Fruit fly (Drosophila melanogaster) whole organism, prepupa: ENCODE data around the gene Cad86C.

Experiments
- Blimp-1 ChIP-seq: fragments of 200-800 bp; sonication (Bioruptor generic); optimal IDR thresholded peaks from 3 replicates; lab custom pipeline; 2017; ENCODE audit warnings: missing biosample characterization, missing genetic modification characterization, mild to moderate bottlenecking, moderate library complexity, missing genetic modification reagents
- CG10631 ChIP-seq: fragments of 200-800 bp; sonication (Bioruptor generic); optimal IDR thresholded peaks from 2 replicates; lab custom pipeline; 2016; ENCODE audit warnings: missing biosample characterization, missing genetic modification characterization
- CG10669 ChIP-seq: fragments of 200-800 bp; sonication (Bioruptor generic); optimal IDR thresholded peaks from 3 replicates; lab custom pipeline; 2018; ENCODE audit warnings: missing biosample characterization, mild to moderate bottlenecking, missing genetic modification characterization, moderate library complexity
- CG11294 ChIP-seq: fragments of 200-800 bp; sonication (Bioruptor generic); IDR thresholded peaks from 2 replicates; pipeline ENCODE4 v1.3.6; 2022; ENCODE audit warnings: missing biosample characterization, missing genetic modification characterization
- CG11762 ChIP-seq: fragments of 200-800 bp; sonication (Bioruptor generic); optimal IDR thresholded peaks from 3 replicates; lab custom pipeline; 2016; ENCODE audit warnings: missing biosample characterization, missing genetic modification characterization; ENCODE audit not compliant: insufficient read depth
- CG11902 ChIP-seq: fragments of 200-800 bp; sonication (Bioruptor generic); optimal IDR thresholded peaks from 3 replicates; lab custom pipeline; 2016; ENCODE audit warnings: missing biosample characterization, missing genetic modification characterization
- CG15336 ChIP-seq: fragments of 200-800 bp; sonication (Bioruptor generic); IDR thresholded peaks from 2 replicates; pipeline ENCODE4 v1.3.6; 2022; ENCODE audit warnings: missing biosample characterization, missing genetic modification characterization
- CG1621 ChIP-seq: fragments of 200-800 bp; sonication (Bioruptor generic); optimal IDR thresholded peaks from 3 replicates; lab custom pipeline; 2018; ENCODE audit warnings: missing biosample characterization, mild to moderate bottlenecking, missing genetic modification characterization
- CG16779 ChIP-seq: fragments of 200-800 bp; sonication (Bioruptor generic); optimal IDR thresholded peaks from 3 replicates; lab custom pipeline; 2017; ENCODE audit warnings: missing biosample characterization, mild to moderate bottlenecking, missing genetic modification characterization
- CG3032 ChIP-seq: fragments of 200-800 bp; optimal IDR thresholded peaks from 2 replicates; lab custom pipeline; 2019; ENCODE audit warnings: missing biosample characterization, mild to moderate bottlenecking, missing genetic modification characterization, moderate library complexity
- CG31627 ChIP-seq: fragments of 200-800 bp; sonication (Bioruptor generic); optimal IDR thresholded peaks from 3 replicates; lab custom pipeline; 2016; ENCODE audit warnings: missing biosample characterization, missing genetic modification characterization
- CG3919 ChIP-seq: fragments of 200-800 bp; sonication (Bioruptor generic); optimal IDR thresholded peaks from 3 replicates; lab custom pipeline; 2016; ENCODE audit warnings: missing biosample characterization, missing genetic modification characterization
- CG4318 ChIP-seq: fragments of 200-800 bp; sonication (Bioruptor generic); optimal IDR thresholded peaks from 3 replicates; lab custom pipeline; 2017; ENCODE audit warnings: missing biosample characterization, mild to moderate bottlenecking, missing genetic modification characterization
- CG6163 ChIP-seq: fragments of 200-800 bp; sonication (Bioruptor generic); IDR thresholded peaks from 3 replicates; pipeline ENCODE4 v1.3.6; 2022; ENCODE audit warnings: missing biosample characterization, missing genetic modification characterization
- CG6276 ChIP-seq: fragments of 200-800 bp; sonication (Bioruptor generic); optimal IDR thresholded peaks from 2 replicates; lab custom pipeline; 2017; ENCODE audit warnings: missing biosample characterization, mild to moderate bottlenecking, missing genetic modification characterization
- CG6792 ChIP-seq: fragments of 200-800 bp; sonication (Bioruptor generic); optimal IDR thresholded peaks from 3 replicates; lab custom pipeline; 2016; ENCODE audit warnings: missing biosample characterization, missing genetic modification characterization
- CG6808 ChIP-seq: fragments of 200-800 bp; sonication (Bioruptor generic); optimal IDR thresholded peaks from 3 replicates; lab custom pipeline; 2017; ENCODE audit warnings: missing biosample characterization, missing genetic modification characterization, mild to moderate bottlenecking, moderate library complexity, missing genetic modification reagents
- CG8119 ChIP-seq: fragments of 200-800 bp; sonication (Bioruptor generic); IDR thresholded peaks from 3 replicates; pipeline ENCODE4 v1.3.6; 2022; ENCODE audit warnings: missing biosample characterization, missing genetic modification characterization
- CG8632 ChIP-seq: fragments of 200-800 bp; sonication (Bioruptor generic); optimal IDR thresholded peaks from 3 replicates; lab custom pipeline; 2016; ENCODE audit warnings: missing biosample characterization, missing genetic modification characterization
- CG9139 ChIP-seq: fragments of 200-800 bp; sonication (Bioruptor generic); optimal IDR thresholded peaks from 3 replicates; lab custom pipeline; 2017; ENCODE audit warnings: missing biosample characterization, mild to moderate bottlenecking, missing genetic modification characterization
- Eip75B ChIP-seq: fragments of 200-800 bp; sonication (Bioruptor generic); optimal IDR thresholded peaks from 3 replicates; lab custom pipeline; 2016; ENCODE audit warnings: missing biosample characterization, missing genetic modification characterization
- Eip93F ChIP-seq: fragments of 200-800 bp; sonication (Bioruptor generic); optimal IDR thresholded peaks from 2 replicates; lab custom pipeline; 2016; ENCODE audit warnings: missing biosample characterization, mild to moderate bottlenecking, missing genetic modification characterization
- Ets21C ChIP-seq: fragments of 200-800 bp; sonication (Bioruptor generic); optimal IDR thresholded peaks from 3 replicates; lab custom pipeline; 2016; ENCODE audit warnings: missing biosample characterization, missing genetic modification characterization
- Ets96B ChIP-seq: fragments of 200-800 bp; optimal IDR thresholded peaks from 2 replicates; lab custom pipeline; 2019; ENCODE audit warnings: missing biosample characterization, mild to moderate bottlenecking, missing genetic modification characterization, moderate library complexity
- Hr39 ChIP-seq: fragments of 200-800 bp; sonication (Bioruptor generic); optimal IDR thresholded peaks from 2 replicates; lab custom pipeline; 2016; ENCODE audit warnings: missing biosample characterization, missing genetic modification characterization
- Lpt ChIP-seq: fragments of 200-800 bp; sonication (Bioruptor generic); optimal IDR thresholded peaks from 3 replicates; lab custom pipeline; 2016; ENCODE audit warnings: missing biosample characterization, missing genetic modification characterization
- OdsH ChIP-seq: fragments of 200-800 bp; sonication (Bioruptor generic); optimal IDR thresholded peaks from 3 replicates; lab custom pipeline; 2016; ENCODE audit warnings: missing biosample characterization, missing genetic modification characterization
- Smox ChIP-seq: fragments of 200-800 bp; sonication (Bioruptor generic); optimal IDR thresholded peaks from 3 replicates; lab custom pipeline; 2016; ENCODE audit warnings: missing biosample characterization, missing genetic modification characterization
- Sox102F ChIP-seq: fragments of 200-800 bp; sonication (Bioruptor generic); optimal IDR thresholded peaks from 2 replicates; lab custom pipeline; 2016; ENCODE audit warnings: missing biosample characterization, mild to moderate bottlenecking, missing genetic modification characterization
- Sox14 ChIP-seq: fragments of 200-800 bp; sonication (Bioruptor generic); optimal IDR thresholded peaks from 3 replicates; lab custom pipeline; 2016; ENCODE audit warnings: missing biosample characterization, missing genetic modification characterization
- Sox15 ChIP-seq: fragments of 200-800 bp; sonication (Bioruptor generic); optimal IDR thresholded peaks from 3 replicates; lab custom pipeline; 2016; ENCODE audit warnings: missing biosample characterization, missing genetic modification characterization
- acj6 ChIP-seq: fragments of 200-800 bp; sonication (Bioruptor generic); optimal IDR thresholded peaks from 3 replicates; lab custom pipeline; 2016; ENCODE audit warnings: missing biosample characterization, missing genetic modification characterization
- cyc ChIP-seq: fragments of 200-800 bp; sonication (Bioruptor generic); optimal IDR thresholded peaks from 3 replicates; lab custom pipeline; 2016; ENCODE audit warnings: missing biosample characterization, missing genetic modification characterization
- dac ChIP-seq: fragments of 200-800 bp; sonication (Bioruptor generic); optimal IDR thresholded peaks from 2 replicates; lab custom pipeline; 2017; ENCODE audit warnings: missing biosample characterization, mild to moderate bottlenecking, missing genetic modification characterization
- dsx ChIP-seq: fragments of 200-800 bp; optimal IDR thresholded peaks from 3 replicates; lab custom pipeline; 2019; ENCODE audit warnings: missing biosample characterization, mild to moderate bottlenecking, missing genetic modification characterization, moderate library complexity; ENCODE audit not compliant: poor library complexity, severe bottlenecking
- eg ChIP-seq: fragments of 200-800 bp; sonication (Bioruptor generic); IDR thresholded peaks from 3 replicates; pipeline ENCODE4 v1.3.6; 2022; ENCODE audit warnings: missing biosample characterization, missing genetic modification characterization
- esn ChIP-seq: fragments of 200-800 bp; sonication (Bioruptor generic); optimal IDR thresholded peaks from 2 replicates; lab custom pipeline; 2016; ENCODE audit warnings: missing biosample characterization, mild to moderate bottlenecking, missing genetic modification characterization, moderate library complexity
- fd59A ChIP-seq: fragments of 200-800 bp; sonication (Bioruptor generic); optimal IDR thresholded peaks from 2 replicates; lab custom pipeline; 2017; ENCODE audit warnings: missing biosample characterization, mild to moderate bottlenecking, missing genetic modification characterization, missing genetic modification reagents
- fd85E ChIP-seq: fragments of 200-800 bp; sonication (Bioruptor generic); optimal IDR thresholded peaks from 3 replicates; lab custom pipeline; 2016; ENCODE audit warnings: missing biosample characterization, missing genetic modification characterization
- fkh ChIP-seq: fragments of 200-800 bp; sonication (Bioruptor generic); optimal IDR thresholded peaks from 3 replicates; lab custom pipeline; 2017; ENCODE audit warnings: missing biosample characterization, mild to moderate bottlenecking, missing genetic modification characterization, moderate library complexity
- lz ChIP-seq: fragments of 200-800 bp; sonication (Bioruptor generic); optimal IDR thresholded peaks from 3 replicates; lab custom pipeline; 2016; ENCODE audit warnings: missing biosample characterization, missing genetic modification characterization
- net ChIP-seq: fragments of 200-800 bp; sonication (Bioruptor generic); optimal IDR thresholded peaks from 3 replicates; lab custom pipeline; 2016; ENCODE audit warnings: missing biosample characterization, missing genetic modification characterization
- pdm3 ChIP-seq: fragments of 200-800 bp; sonication (Bioruptor generic); optimal IDR thresholded peaks from 3 replicates; lab custom pipeline; 2016; ENCODE audit warnings: missing biosample characterization, missing genetic modification characterization
- salr ChIP-seq, 2 experiments: fragments of 200-800 bp; sonication (Bioruptor generic); optimal IDR thresholded peaks; 3 replicates each; lab custom pipeline; 2016 to 2018; ENCODE audit warnings: missing biosample characterization in 2 of 2, missing genetic modification characterization in 2 of 2, mild to moderate bottlenecking in 1 of 2
- spab ChIP-seq: fragments of 200-800 bp; sonication (Bioruptor generic); optimal IDR thresholded peaks from 2 replicates; lab custom pipeline; 2017; ENCODE audit warnings: missing biosample characterization, mild to moderate bottlenecking, missing genetic modification characterization, missing genetic modification reagents
- ss ChIP-seq, 2 experiments: fragments of 200-800 bp; sonication (Bioruptor generic); optimal IDR thresholded peaks; 2 replicates in 1 of 2; 3 replicates in 1 of 2; lab custom pipeline; 2017 to 2018; ENCODE audit warnings: mild to moderate bottlenecking in 2 of 2, missing biosample characterization in 2 of 2, missing genetic modification characterization in 2 of 2, moderate library complexity in 1 of 2
- svp ChIP-seq: fragments of 200-800 bp; sonication (Bioruptor generic); peaks from one replicate; lab custom pipeline; 2016; ENCODE audit warnings: missing biosample characterization, missing genetic modification characterization

Cad86C gene

dm6 chr3R:10832526-10833165 lies 5.8 kb downstream of the Cad86C start (continued):
- peak; percentile 4 for TF ChIP-seq fd85E
- no peak for TF ChIP-seq Ets21C (GFP tag; lab: Kevin White, UChicago)
- TF ChIP-seq acj6 (GFP tag; lab: Kevin White, UChicago): peak; percentile 60
- TF ChIP-seq Eip75B (GFP tag; lab: Kevin White, UChicago): peak; percentile 88
- peak; percentile 18 for TF ChIP-seq CG1621
- no peak for TF ChIP-seq Smox (GFP tag; lab: Kevin White, UChicago)
- no peak for TF ChIP-seq esn (GFP tag; lab: Kevin White, UChicago)
- TF ChIP-seq CG15336 (GFP tag; lab: Robert Waterston, UW): peak; percentile 89
- peak; percentile 88 for TF ChIP-seq CG8119 (GFP tag; lab: Robert Waterston, UW)

- TF ChIP-seq CG6163 (GFP tag; lab: Robert Waterston, UW): peak; percentile 98
- peak; percentile 90 for TF ChIP-seq Sox14 (GFP tag; lab: Kevin White, UChicago)
- peak; percentile 95 for TF ChIP-seq spab (GFP tag; lab: Kevin White, UChicago)
- peak; percentile 92 for TF ChIP-seq dac (GFP tag; lab: Kevin White, UChicago)
- TF ChIP-seq CG3032 (tag; lab: Kevin White, UChicago): peak; percentile 94
- TF ChIP-seq CG4318 (GFP tag; lab: Kevin White, UChicago): peak; percentile 93
- peak; percentile 93 for TF ChIP-seq fd59A (GFP tag; lab: Kevin White, UChicago)
- peak; percentile 98 for TF ChIP-seq Eip93F (GFP tag; lab: Kevin White, UChicago)
- peak; percentile 97 for TF ChIP-seq eg (GFP tag; lab: Robert Waterston, UW)
- TF ChIP-seq Hr39 (GFP tag; lab: Kevin White, UChicago): peak; percentile 86
- peak; percentile 86 for TF ChIP-seq Ets21C (GFP tag; lab: Kevin White, UChicago)
- peak; percentile 97 for TF ChIP-seq Eip75B (GFP tag; lab: Kevin White, UChicago)
- TF ChIP-seq CG8119 (GFP tag; lab: Robert Waterston, UW): peak; percentile 97
- TF ChIP-seq CG11762: peak; percentile 95
- TF ChIP-seq CG6808: peak; percentile 96
- peak; percentile 97 for TF ChIP-seq CG15336 (GFP tag; lab: Robert Waterston, UW)
- TF ChIP-seq lz (GFP tag; lab: Kevin White, UChicago): peak; percentile 95
- peak; percentile 95 for TF ChIP-seq net (GFP tag; lab: Kevin White, UChicago)
- peak; percentile 93 for TF ChIP-seq pdm3 (GFP tag; lab: Kevin White, UChicago)
- TF ChIP-seq OdsH (GFP tag; lab: Kevin White, UChicago): peak; percentile 97
- TF ChIP-seq salr (GFP tag; optimal IDR thresholded peaks at IDR 0.05; lab: Kevin White, UChicago): peak; percentile 88 to 93
- peak; percentile 89 for TF ChIP-seq CG11294 (GFP tag; lab: Robert Waterston, UW)
- peak; percentile 97 for TF ChIP-seq CG6792
- peak; percentile 88 for TF ChIP-seq Blimp-1 (GFP tag; lab: Kevin White, UChicago)
- peak; percentile 95 for TF ChIP-seq Ets96B (tag; lab: Kevin White, UChicago)
- peak; percentile 90 for TF ChIP-seq Sox15 (GFP tag; lab: Kevin White, UChicago)
- TF ChIP-seq CG11902 (GFP tag; lab: Kevin White, UChicago): peak; percentile 92
- peak; percentile 99 for TF ChIP-seq svp (GFP tag; lab: Kevin White, UChicago)
- peak; percentile 92 for TF ChIP-seq CG9139 (GFP tag; lab: Kevin White, UChicago)
- TF ChIP-seq Lpt (GFP tag; lab: Kevin White, UChicago): peak; percentile 97
- peak; percentile 95 to 98 for TF ChIP-seq ss (GFP tag; optimal IDR thresholded peaks at IDR 0.05; lab: Kevin White, UChicago)
- peak; percentile 95 for TF ChIP-seq CG10631
- TF ChIP-seq CG10669 (GFP tag; lab: Kevin White, UChicago): peak; percentile 92
- TF ChIP-seq fd85E: peak; percentile 89
- no peak for TF ChIP-seq fkh (GFP tag; lab: Kevin White, UChicago)
- peak; percentile 86 for TF ChIP-seq CG31627
- peak; percentile 93 for TF ChIP-seq dsx (GFP tag; lab: Kevin White, UChicago)
- peak; percentile 95 for TF ChIP-seq Sox102F (GFP tag; lab: Kevin White, UChicago)
- peak; percentile 95 for TF ChIP-seq cyc (GFP tag; lab: Kevin White, UChicago)
- peak; percentile 98 for TF ChIP-seq CG3919 (GFP tag; lab: Kevin White, UChicago)
- peak; percentile 95 for TF ChIP-seq CG8632 (GFP tag; lab: Kevin White, UChicago)
- TF ChIP-seq CG6276 (GFP tag; lab: Kevin White, UChicago): peak; percentile 95
- TF ChIP-seq esn (GFP tag; lab: Kevin White, UChicago): peak; percentile 96
- peak; percentile 94 for TF ChIP-seq CG16779 (tag; lab: Kevin White, UChicago)
Observed at dm6 chr3R:10834893-10835292, 8.0 kb downstream of the Cad86C start.
